Worm (Caenorhabditis elegans): ENCODE data around the gene srlf-32.

The srlf-32 gene

DNA sequence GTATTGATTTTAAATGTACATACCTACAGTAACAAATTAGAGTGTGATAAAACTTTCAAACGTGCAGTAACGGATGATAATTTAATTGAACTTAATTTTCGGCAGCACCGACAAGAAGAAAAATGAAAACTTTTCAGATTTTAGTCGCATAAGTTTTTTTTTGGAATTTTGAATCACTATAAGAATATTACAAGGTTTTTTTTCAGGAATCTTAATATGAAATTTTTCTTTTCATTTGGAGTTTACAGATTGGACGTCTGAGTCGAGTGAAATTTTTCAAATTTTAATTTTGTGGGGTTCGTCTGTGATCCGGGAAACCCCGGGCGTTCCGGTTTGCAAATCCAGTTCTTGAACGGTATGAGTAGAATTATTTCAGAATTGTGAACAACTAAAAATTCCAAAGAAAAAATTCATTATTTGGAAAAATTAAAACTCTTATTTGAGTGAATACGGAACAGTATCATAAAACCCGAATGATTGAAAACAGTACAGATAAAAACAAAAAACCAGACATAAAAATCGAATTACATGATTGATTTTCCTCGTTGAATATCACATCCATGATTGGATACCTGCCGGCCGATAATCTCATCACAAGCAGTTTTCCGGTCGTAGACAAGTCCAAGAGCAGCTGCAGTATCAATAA, 12.4 kb upstream of the srlf-32 start (continued):
- TF ChIP-seq Y56A3A.18 (GFP tag; IDR thresholded peaks at IDR 0.05) = peak; percentile 80; the same call in 1 of the 2 replicates
- TF ChIP-seq egrh-3 (GFP tag; IDR thresholded peaks at IDR 0.05) = no peak
- 0 out of 2 replicates have a peak, but pooled peaks have one; percentile 40 for TF ChIP-seq madf-3 (GFP tag; IDR thresholded peaks at IDR 0.05)
- TF ChIP-seq F33H1.4 (GFP tag; IDR thresholded peaks at IDR 0.05) = no peak
- no peak for TF ChIP-seq F52B5.7 (tag; optimal IDR thresholded peaks at IDR 0.05)
- TF ChIP-seq snpc-3.4 (tag; optimal IDR thresholded peaks at IDR 0.05) = no peak
- TF ChIP-seq chd-7 (tag; optimal IDR thresholded peaks at IDR 0.05) = no peak
- no peak for TF ChIP-seq F55B11.4 (tag; optimal IDR thresholded peaks at IDR 0.05; ENCODE audit: borderline replicate concordance, insufficient read depth)
- no peak for TF ChIP-seq madf-10 (tag; optimal IDR thresholded peaks at IDR 0.05)
- peak; percentile 38 for TF ChIP-seq tlf-1 (GFP tag; optimal IDR thresholded peaks at IDR 0.05)
- TF ChIP-seq repo-1 (tag; optimal IDR thresholded peaks at IDR 0.05) = peak; percentile 68
- TF ChIP-seq akir-1 (GFP tag; optimal IDR thresholded peaks at IDR 0.05) = no peak
- no peak for TF ChIP-seq dpl-1 (GFP tag; optimal IDR thresholded peaks at IDR 0.05)
- TF ChIP-seq nhr-179 (tag; optimal IDR thresholded peaks at IDR 0.05) = no peak
- TF ChIP-seq sptf-2 (GFP tag; optimal IDR thresholded peaks at IDR 0.05) = no peak
- no peak for TF ChIP-seq Y67H2A.10 (GFP tag; conservative IDR thresholded peaks at IDR 0.05)
- no peak for TF ChIP-seq Y53F4B.3 (GFP tag; IDR thresholded peaks at IDR 0.05)
- no peak for TF ChIP-seq fkh-3 (tag; optimal IDR thresholded peaks at IDR 0.05)
- TF ChIP-seq lsl-1 (GFP tag; optimal IDR thresholded peaks at IDR 0.05) = no peak
- TF ChIP-seq mxl-1 (tag; optimal IDR thresholded peaks at IDR 0.05) = no peak
- TF ChIP-seq K12H6.12 (tag; optimal IDR thresholded peaks at IDR 0.05) = no peak
- TF ChIP-seq somi-1 (GFP tag; optimal IDR thresholded peaks at IDR 0.05) = no peak
- TF ChIP-seq bed-1 (GFP tag; IDR thresholded peaks at IDR 0.05) = no peak
- TF ChIP-seq B0261.1 (tag; optimal IDR thresholded peaks at IDR 0.05) = no peak
- no peak for TF ChIP-seq snpc-1.3 (tag; optimal IDR thresholded peaks at IDR 0.05; ENCODE audit: insufficient read depth)
- peak; percentile 96 for TF ChIP-seq Y53G8AR.9 (GFP tag; conservative IDR thresholded peaks at IDR 0.05)
- TF ChIP-seq F49E8.2 (tag; optimal IDR thresholded peaks at IDR 0.05; ENCODE audit: insufficient read depth) = no peak
- TF ChIP-seq ccch-3 (GFP tag; optimal IDR thresholded peaks at IDR 0.05) = no peak
- TF ChIP-seq sdz-38 (tag; optimal IDR thresholded peaks at IDR 0.05) = no peak
- TF ChIP-seq lin-26 (GFP tag; IDR thresholded peaks at IDR 0.05) = no peak
- 0 out of 2 replicates have a peak, but pooled peaks have one; percentile 8 for TF ChIP-seq ceh-58 (GFP tag; IDR thresholded peaks at IDR 0.05)
- TF ChIP-seq F57A8.1 (GFP tag; optimal IDR thresholded peaks at IDR 0.05) = no peak
- TF ChIP-seq F39B2.1 (GFP tag; IDR thresholded peaks at IDR 0.05) = peak; percentile 56; the same call in 1 of the 2 replicates
- TF ChIP-seq hrde-1 (tag; optimal IDR thresholded peaks at IDR 0.05; ENCODE audit: borderline replicate concordance) = no peak
- TF ChIP-seq ceh-100 (GFP tag; IDR thresholded peaks at IDR 0.05) = peak; percentile 22; the same call in 1 of the 2 replicates
- no peak for TF ChIP-seq rpc-1 (optimal IDR thresholded peaks at IDR 0.05)
- TF ChIP-seq rpc-1 (tag; optimal IDR thresholded peaks at IDR 0.05) = no peak
- TF ChIP-seq aptf-2 (GFP tag; conservative IDR thresholded peaks at IDR 0.05) = no peak
- no peak for TF ChIP-seq hmg-20 (GFP tag; IDR thresholded peaks at IDR 0.05)
- TF ChIP-seq nfya-1 (tag; optimal IDR thresholded peaks at IDR 0.05; ENCODE audit: borderline replicate concordance, insufficient read depth) = no peak
- TF ChIP-seq mcd-1 (GFP tag; IDR thresholded peaks at IDR 0.05) = no peak; the same call in 1 of the 2 replicates
- TF ChIP-seq ZK185.1 (tag; optimal IDR thresholded peaks at IDR 0.05; ENCODE audit: poor library complexity, severe bottlenecking) = no peak
- peak; percentile 26 for TF ChIP-seq gei-17 (GFP tag; optimal IDR thresholded peaks at IDR 0.05)
- peak; percentile 34 for TF ChIP-seq ztf-26 (tag; optimal IDR thresholded peaks at IDR 0.05)
- peak; percentile 34 for TF ChIP-seq nhr-80 (tag; optimal IDR thresholded peaks at IDR 0.05)
- TF ChIP-seq nhr-27 (tag; optimal IDR thresholded peaks at IDR 0.05) = no peak
- no peak for TF ChIP-seq rcor-1 (GFP tag; IDR thresholded peaks at IDR 0.05)
- no peak for TF ChIP-seq ceh-91 (GFP tag; IDR thresholded peaks at IDR 0.05)

All from whole organism, young adult.